Worm (Caenorhabditis elegans) whole organism, late embryonic: ENCODE results near the gene F46C3.7.

Experiments
- ceh-18 ChIP-seq: sonication (generic microtip); optimal IDR thresholded peaks from 2 replicates; lab custom pipeline; 2016; ENCODE audit warnings: missing genetic modification characterization, missing compliant biosample characterization
- hlh-13 ChIP-seq: fragments of 200-800 bp; sonication (Bioruptor generic); optimal IDR thresholded peaks from 2 replicates; lab custom pipeline; 2018; ENCODE audit warnings: mild to moderate bottlenecking, missing genetic modification characterization, missing compliant biosample characterization
- hlh-6 ChIP-seq: sonication (generic microtip); optimal IDR thresholded peaks from 2 replicates; lab custom pipeline; 2016; ENCODE audit warnings: missing genotype, missing genetic modification characterization, missing compliant biosample characterization
- sox-4 ChIP-seq: sonication (generic microtip); optimal IDR thresholded peaks from 2 replicates; lab custom pipeline; 2017; ENCODE audit warnings: mild to moderate bottlenecking, missing genetic modification characterization, inconsistent platforms, missing compliant biosample characterization
- tbx-2 ChIP-seq: sonication (generic microtip); optimal IDR thresholded peaks from 2 replicates; lab custom pipeline; 2016; ENCODE audit warnings: missing genetic modification characterization, missing compliant biosample characterization
- unc-55 ChIP-seq: sonication (generic microtip); optimal IDR thresholded peaks from 2 replicates; lab custom pipeline; 2017; ENCODE audit warnings: missing biosample characterization, missing genetic modification reagents, missing genetic modification characterization

ce11 chrX:11433488-11433887 lies 6.4 kb upstream of the F46C3.7 start, which contains the start of gene hum-4:
- TF ChIP-seq hlh-13 (GFP tag; lab: Kevin White, UChicago) (no peak), unc-55 (GFP tag; lab: Kevin White, UChicago) (no peak), hlh-6 (tag; lab: Kevin White, UChicago) (no peak), sox-4 (tag; lab: Kevin White, UChicago) (no peak), tbx-2 (tag; lab: Kevin White, UChicago) (no peak), ceh-18 (tag; lab: Kevin White, UChicago) (no peak)
